Worm (Caenorhabditis elegans): Measurements from ENCODE around the gene F40G9.15.

DNA sequence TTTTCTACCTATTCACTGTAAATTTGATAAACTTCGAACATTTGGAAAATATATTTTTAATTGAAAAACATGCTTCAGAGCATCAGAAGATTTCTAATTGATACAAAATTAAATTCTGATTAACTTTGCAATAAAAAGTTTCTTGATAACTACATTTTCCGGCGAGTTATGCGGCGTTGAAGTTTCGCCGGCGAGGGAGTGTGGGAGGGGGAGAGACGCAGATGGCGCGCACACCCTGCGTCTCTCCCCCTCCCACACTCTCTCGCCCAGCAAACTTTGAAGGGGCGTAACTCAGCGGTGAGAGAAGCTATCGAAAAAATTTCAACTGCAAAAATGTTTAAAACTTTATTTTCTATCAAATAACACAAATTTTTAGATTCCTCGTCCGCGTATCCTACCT is 40.3 kb downstream of the F40G9.15 start:
- TF ChIP-seq pha-4 (GFP tag; IDR thresholded peaks at IDR 0.05) (no peak), pha-4 (tag; optimal IDR thresholded peaks at IDR 0.05) (no peak), nhr-10 (tag; optimal IDR thresholded peaks at IDR 0.05) (no peak), jun-1 (tag; optimal IDR thresholded peaks at IDR 0.05) (no peak), ctbp-1 (GFP tag; IDR thresholded peaks at IDR 0.05) (no peak), spr-3 (GFP tag; optimal IDR thresholded peaks at IDR 0.05) (no peak), hlh-30 (tag; optimal IDR thresholded peaks at IDR 0.05; ENCODE audit: insufficient read depth) (no peak), mdl-1 (tag; optimal IDR thresholded peaks at IDR 0.05) (no peak), nhr-77 (tag; optimal IDR thresholded peaks at IDR 0.05) (no peak)
